Fruit fly (Drosophila melanogaster): ENCODE data around the gene CG42371.

Gene CG42371

DNA sequence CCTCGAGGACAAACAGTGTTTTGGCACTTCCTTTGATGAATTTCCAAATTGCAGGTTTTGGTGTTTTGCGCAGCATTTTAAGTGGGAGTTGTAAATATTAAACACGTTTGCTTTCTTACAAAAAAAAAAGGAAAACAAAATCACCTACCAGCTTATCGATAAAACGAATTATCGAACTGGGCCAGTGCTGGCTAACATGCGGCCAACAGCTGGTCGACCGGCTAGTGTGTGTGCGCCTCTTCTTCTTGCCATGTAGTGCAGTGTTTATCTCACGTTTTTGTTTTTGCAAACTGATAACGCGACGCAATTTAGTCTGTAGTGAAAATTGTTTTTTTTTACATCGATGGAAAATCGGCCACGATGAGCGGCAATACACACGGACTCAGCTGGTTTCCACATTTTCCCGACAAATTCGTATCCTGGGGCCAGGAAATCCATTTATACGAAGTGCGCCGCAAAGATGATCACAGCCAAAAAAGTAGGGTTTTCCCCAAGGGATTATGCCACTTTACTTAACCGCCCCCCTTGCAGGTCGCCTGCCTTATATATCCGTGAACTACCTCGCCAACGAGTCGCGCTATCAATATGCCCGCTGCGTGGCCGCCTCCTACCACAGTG is at the start of gene CG42371, which contains the start of the genes CG15386 and mio (continued):
- TF ChIP-seq CG9727 (GFP tag; optimal IDR thresholded peaks at IDR 0.05) (no peak), ftz-f1 (GFP tag; optimal IDR thresholded peaks at IDR 0.05) (no peak), Xrp1 (GFP tag; IDR thresholded peaks at IDR 0.05) (peak; percentile 44), sens (GFP tag) (peak; percentile 58), CG3847 (GFP tag; IDR thresholded peaks at IDR 0.05) (peak; percentile 35; the same call in 1 of the 2 replicates), cg (GFP tag; optimal IDR thresholded peaks at IDR 0.05) (peak; percentile 71), slou (GFP tag; optimal IDR thresholded peaks at IDR 0.05) (no peak), CG10462 (GFP tag; optimal IDR thresholded peaks at IDR 0.05) (no peak), Atf-2 (GFP tag; optimal IDR thresholded peaks at IDR 0.05) (no peak), CG15514 (GFP tag; optimal IDR thresholded peaks at IDR 0.05) (peak; percentile 34), insv (GFP tag; optimal IDR thresholded peaks at IDR 0.05) (peak in 1 of 2 experiments; percentile 50), cato (GFP tag; optimal IDR thresholded peaks at IDR 0.05; ENCODE audit: borderline replicate concordance) (no peak), Hand (GFP tag; optimal IDR thresholded peaks at IDR 0.05) (no peak), CG17829 (tag; optimal IDR thresholded peaks at IDR 0.05) (peak; percentile 12), h (optimal IDR thresholded peaks at IDR 0.05) (no peak), dm (GFP tag; optimal IDR thresholded peaks at IDR 0.05) (peak; percentile 72), Neu2 (GFP tag; optimal IDR thresholded peaks at IDR 0.05; ENCODE audit: borderline replicate concordance) (no peak), Atf6 (GFP tag; IDR thresholded peaks at IDR 0.05) (0 out of 2 replicates have a peak, but pooled peaks have one; percentile 19), CG17186 (GFP tag; optimal IDR thresholded peaks at IDR 0.05) (peak; percentile 39), CG11560 (tag; IDR thresholded peaks at IDR 0.05) (no peak), maf-S (GFP tag; optimal IDR thresholded peaks at IDR 0.05) (no peak), sd (tag; optimal IDR thresholded peaks at IDR 0.05) (no peak), nmo (GFP tag; optimal IDR thresholded peaks at IDR 0.05) (peak; percentile 26), zfh1 (GFP tag; IDR thresholded peaks at IDR 0.05) (no peak), Rx (GFP tag; IDR thresholded peaks at IDR 0.05) (no peak)

DNA sequence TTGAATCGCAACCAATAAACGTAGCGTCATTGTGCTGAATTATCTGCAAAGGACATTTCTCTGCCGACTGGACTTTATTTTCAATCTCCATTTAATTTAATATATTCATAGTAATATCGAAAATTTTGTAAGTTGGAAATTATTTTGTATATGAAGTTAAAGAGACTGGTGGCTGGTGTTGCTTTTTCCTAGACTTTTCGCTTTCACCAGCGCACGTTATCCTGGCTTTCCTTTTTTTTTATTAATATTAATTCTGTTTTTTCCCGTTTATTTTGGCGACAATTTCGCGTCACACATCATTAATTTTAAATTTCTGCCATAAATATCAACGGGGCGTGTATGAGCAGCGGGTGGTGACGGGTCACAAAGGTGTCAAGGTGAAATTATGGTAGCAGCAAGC is 48.2 kb upstream of the CG42371 start, which contains the start of gene CG34049:
TSS of gene CG34049 (minus strand) at position 101 of the 400 bp plus-strand sequence.
- TF ChIP-seq CG34224 (GFP tag; IDR thresholded peaks at IDR 0.05; ENCODE audit: partially characterized antibody) (no peak), CG8765 (GFP tag; IDR thresholded peaks at IDR 0.05) (no peak), Pdp1 (GFP tag; optimal IDR thresholded peaks at IDR 0.05) (no peak), toy (GFP tag; IDR thresholded peaks at IDR 0.05) (no peak), Bdp1 (GFP tag; optimal IDR thresholded peaks at IDR 0.05) (no peak), run (tag; optimal IDR thresholded peaks at IDR 0.05) (no peak)

DNA sequence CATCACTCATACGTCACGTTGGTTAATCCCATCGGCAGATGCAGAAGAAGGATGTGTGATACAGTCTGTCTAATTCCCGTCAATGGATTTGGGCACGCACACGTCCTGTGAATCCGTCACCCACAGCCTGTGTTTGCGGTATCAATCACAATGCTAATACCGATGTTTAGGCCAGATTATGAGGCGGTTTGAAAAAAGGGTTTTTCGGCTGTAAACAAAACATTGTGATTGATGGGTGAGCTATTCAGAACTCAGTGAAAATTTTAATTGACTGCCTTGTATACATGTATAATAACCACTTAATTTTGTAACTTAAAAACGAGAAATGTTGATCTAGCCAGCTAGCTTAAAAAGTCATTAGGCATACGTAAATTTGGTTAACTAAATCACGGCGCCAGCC is 46.1 kb upstream of the CG42371 start, which contains the start of gene CG4270:
TSS of gene CG4270 (plus strand) at position 301 of the 400 bp plus-strand sequence.
- no peak for TF ChIP-seq CG11504 (tag; optimal IDR thresholded peaks at IDR 0.05)
- no peak for TF ChIP-seq CG10462 (GFP tag; optimal IDR thresholded peaks at IDR 0.05)
- no peak for TF ChIP-seq CG17385 (GFP tag; optimal IDR thresholded peaks at IDR 0.05)
- no peak for TF ChIP-seq CG16815 (GFP tag; optimal IDR thresholded peaks at IDR 0.05)
- TF ChIP-seq CG17328 (GFP tag; IDR thresholded peaks at IDR 0.05), result no peak
- no peak for TF ChIP-seq Xbp1 (GFP tag; optimal IDR thresholded peaks at IDR 0.05)
- no peak for TF ChIP-seq CG43689 (GFP tag; IDR thresholded peaks at IDR 0.05)
- TF ChIP-seq Rx (GFP tag; IDR thresholded peaks at IDR 0.05), result no peak
- no peak for TF ChIP-seq Hr78 (GFP tag; optimal IDR thresholded peaks at IDR 0.05)
- TF ChIP-seq unpg (GFP tag; optimal IDR thresholded peaks at IDR 0.05), result no peak
- TF ChIP-seq tin (GFP tag; optimal IDR thresholded peaks at IDR 0.05), result no peak
- no peak for TF ChIP-seq CG8765 (GFP tag; IDR thresholded peaks at IDR 0.05)
- TF ChIP-seq CG1792 (GFP tag; optimal IDR thresholded peaks at IDR 0.05), result no peak

Data from whole organism, embryonic.